Worm (Caenorhabditis elegans) whole organism, mixed stage, embryonic: ENCODE results near the gene ZK721.4.

ENCODE experiments used
- blmp-1 ChIP-seq: fragments of 150-350 bp; optimal IDR thresholded peaks from 2 replicates; lab custom pipeline; 2014; ENCODE audit warnings: missing biosample characterization, missing genetic modification characterization
- ceh-83 ChIP-seq: fragments of 200-800 bp; sonication (Bioruptor generic); optimal IDR thresholded peaks from 2 replicates; lab custom pipeline; 2018; ENCODE audit warnings: mild to moderate bottlenecking, missing genetic modification characterization, missing compliant biosample characterization
- ces-1 ChIP-seq: fragments of 150-350 bp; optimal IDR thresholded peaks from 2 replicates; lab custom pipeline; 2014; ENCODE audit warnings: missing biosample characterization, missing genetic modification reagents, missing genetic modification characterization
- elt-1 ChIP-seq: sonication (generic microtip); optimal IDR thresholded peaks from 2 replicates; lab custom pipeline; 2017; ENCODE audit warnings: missing genetic modification characterization, mild to moderate bottlenecking, missing compliant biosample characterization, antibody characterized with exemption, moderate library complexity, borderline replicate concordance; ENCODE audit not compliant: insufficient read depth
- elt-3 ChIP-seq: fragments of 150-350 bp; optimal IDR thresholded peaks from 2 replicates; lab custom pipeline; 2014; ENCODE audit warnings: missing biosample characterization, missing genetic modification characterization
- mls-2 ChIP-seq: sonication (generic microtip); optimal IDR thresholded peaks from 2 replicates; lab custom pipeline; 2016; ENCODE audit warnings: mild to moderate bottlenecking, missing genetic modification characterization, moderate library complexity, missing compliant biosample characterization
- nhr-2 ChIP-seq: fragments of 150-350 bp; optimal IDR thresholded peaks from 2 replicates; lab custom pipeline; 2014; ENCODE audit warnings: missing biosample characterization, missing genetic modification characterization
- nhr-237 ChIP-seq: fragments of 150-350 bp; optimal IDR thresholded peaks from 2 replicates; lab custom pipeline; 2014; ENCODE audit warnings: missing biosample characterization, missing genetic modification characterization
- nhr-76 ChIP-seq: sonication (generic microtip); optimal IDR thresholded peaks from 2 replicates; lab custom pipeline; 2017; ENCODE audit warnings: missing biosample characterization, missing genetic modification characterization
- pha-4 ChIP-seq: fragments of 150-350 bp; optimal IDR thresholded peaks from 2 replicates; lab custom pipeline; 2018; ENCODE audit warnings: missing biosample characterization, missing genetic modification reagents, missing genetic modification characterization
- snpc-4 ChIP-seq: fragments of 150-350 bp; optimal IDR thresholded peaks from 2 replicates; lab custom pipeline; 2014; ENCODE audit warnings: missing biosample characterization, missing genetic modification characterization
- sptf-1 ChIP-seq: sonication (generic microtip); optimal IDR thresholded peaks from 2 replicates; lab custom pipeline; 2017; ENCODE audit warnings: mild to moderate bottlenecking, missing genetic modification characterization, moderate library complexity, missing compliant biosample characterization
- unc-39 ChIP-seq: fragments of 150-350 bp; optimal IDR thresholded peaks from 2 replicates; lab custom pipeline; 2014; ENCODE audit warnings: missing biosample characterization, missing genetic modification characterization
- ztf-11 ChIP-seq: fragments of 150-350 bp; optimal IDR thresholded peaks from 2 replicates; lab custom pipeline; 2014; ENCODE audit warnings: missing biosample characterization, missing genetic modification characterization

ce11 chrX:8778558-8778957, at the start of gene ZK721.4:
- TF ChIP-seq nhr-2 (no peak), ceh-83 (GFP tag; lab: Kevin White, UChicago) (no peak), sptf-1 (no peak), pha-4 (tag; lab: Kevin White, UChicago) (no peak), snpc-4 (tag; lab: Kevin White, UChicago) (no peak), elt-1 (tag; lab: Kevin White, UChicago) (no peak), nhr-76 (tag; lab: Kevin White, UChicago) (no peak), blmp-1 (tag; lab: Kevin White, UChicago) (no peak), ces-1 (no peak), unc-39 (tag; lab: Kevin White, UChicago) (no peak), nhr-237 (tag; lab: Kevin White, UChicago) (no peak), elt-3 (tag; lab: Kevin White, UChicago) (no peak), ztf-11 (tag; lab: Kevin White, UChicago) (no peak), mls-2 (tag; lab: Kevin White, UChicago) (no peak)
